Fruit fly (Drosophila melanogaster): ENCODE measurements around the gene Gp93.
A peak's percentile ranks its signal among the peaks of the same experiment; 100 is the strongest.

The Gp93 gene

DNA sequence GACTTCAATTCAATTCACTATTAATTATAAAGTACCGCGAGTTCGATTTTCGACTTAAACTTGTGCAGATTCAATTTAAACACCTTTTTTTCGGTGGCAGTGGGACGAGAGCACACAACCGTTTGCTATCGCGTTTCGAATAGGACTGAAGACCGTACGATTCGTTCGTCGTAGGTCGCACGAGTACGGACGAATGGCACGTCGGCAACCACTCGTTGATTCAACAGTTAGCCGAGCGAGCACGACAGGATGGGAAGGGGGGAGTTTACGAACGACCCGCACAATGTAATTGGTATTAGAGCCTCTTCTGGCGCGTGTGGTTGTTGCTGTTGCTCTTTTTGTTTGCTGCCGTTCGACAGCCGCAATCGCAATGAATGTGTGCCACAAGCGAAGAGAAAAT, 42.8 kb upstream of the Gp93 start, which contains the start of gene CG34353 (continued):
- no peak for TF ChIP-seq CG6791 (GFP tag; IDR thresholded peaks at IDR 0.05; ENCODE audit: partially characterized antibody)
- TF ChIP-seq Eip74EF (GFP tag; optimal IDR thresholded peaks at IDR 0.05), result no peak
- TF ChIP-seq Hey (tag; optimal IDR thresholded peaks at IDR 0.05), result no peak
- peak; percentile 63 for TF ChIP-seq Nf-YB (GFP tag; optimal IDR thresholded peaks at IDR 0.05)
- TF ChIP-seq Camta (GFP tag; optimal IDR thresholded peaks at IDR 0.05), result no peak
- TF ChIP-seq pros (GFP tag; optimal IDR thresholded peaks at IDR 0.05), result no peak
- peak; percentile 64 for TF ChIP-seq chm (GFP tag; IDR thresholded peaks at IDR 0.05)
- TF ChIP-seq CG3163 (GFP tag; optimal IDR thresholded peaks at IDR 0.05), result peak; percentile 99
- no peak for TF ChIP-seq CG10959 (GFP tag; IDR thresholded peaks at IDR 0.05)
- no peak for TF ChIP-seq CG30431 (GFP tag; optimal IDR thresholded peaks at IDR 0.05)
- peak; percentile 98 for TF ChIP-seq scrt (GFP tag; optimal IDR thresholded peaks at IDR 0.05)
- TF ChIP-seq lbe (GFP tag; optimal IDR thresholded peaks at IDR 0.05), result no peak
- TF ChIP-seq Bdp1 (GFP tag; optimal IDR thresholded peaks at IDR 0.05), result no peak
- no peak for TF ChIP-seq CG15696 (tag; optimal IDR thresholded peaks at IDR 0.05)
- peak; percentile 14 for TF ChIP-seq CG13894 (tag; optimal IDR thresholded peaks at IDR 0.05)
- peak; percentile 16 for TF ChIP-seq CoRest (tag; optimal IDR thresholded peaks at IDR 0.05)
- TF ChIP-seq CG17328 (GFP tag; IDR thresholded peaks at IDR 0.05), result 0 out of 2 replicates have a peak, but pooled peaks have one; percentile 27
- TF ChIP-seq aop (GFP tag; IDR thresholded peaks at IDR 0.05), result no peak
- TF ChIP-seq Dad (GFP tag; optimal IDR thresholded peaks at IDR 0.05), result no peak
- peak; percentile 73 for TF ChIP-seq Nf-YC (tag; optimal IDR thresholded peaks at IDR 0.05)
- no peak for TF ChIP-seq TFAM (GFP tag; optimal IDR thresholded peaks at IDR 0.05)
- TF ChIP-seq CG2202 (tag; optimal IDR thresholded peaks at IDR 0.05), result no peak
- TF ChIP-seq ase (GFP tag; IDR thresholded peaks at IDR 0.05), result no peak
- TF ChIP-seq CG3407 (GFP tag; optimal IDR thresholded peaks at IDR 0.05), result no peak
- TF ChIP-seq HmgZ (tag; optimal IDR thresholded peaks at IDR 0.05), result peak; percentile 70
- TF ChIP-seq Adf1 (GFP tag; IDR thresholded peaks at IDR 0.05), result peak; percentile 35; the same call in 1 of the 2 replicates
- no peak for TF ChIP-seq CG1832 (GFP tag; optimal IDR thresholded peaks at IDR 0.05)
- TF ChIP-seq CG15601 (tag; optimal IDR thresholded peaks at IDR 0.05), result no peak
- no peak for TF ChIP-seq CG7357 (GFP tag; IDR thresholded peaks at IDR 0.05)
- TF ChIP-seq CG12744 (GFP tag; optimal IDR thresholded peaks at IDR 0.05), result peak; percentile 70
- TF ChIP-seq pita (GFP tag; optimal IDR thresholded peaks at IDR 0.05), result no peak
- no peak for TF ChIP-seq CG4820 (GFP tag; optimal IDR thresholded peaks at IDR 0.05)
- TF ChIP-seq Antp (GFP tag; optimal IDR thresholded peaks at IDR 0.05), result no peak
- TF ChIP-seq Lhr (GFP tag; optimal IDR thresholded peaks at IDR 0.05), result no peak
- no peak for TF ChIP-seq odd (GFP tag; optimal IDR thresholded peaks at IDR 0.05)
- peak; percentile 99 for TF ChIP-seq Deaf1 (tag; optimal IDR thresholded peaks at IDR 0.05)
- TF ChIP-seq CG43689 (GFP tag; IDR thresholded peaks at IDR 0.05), result no peak
- TF ChIP-seq Mrtf (GFP tag; IDR thresholded peaks at IDR 0.05), result no peak
- TF ChIP-seq zen (tag; optimal IDR thresholded peaks at IDR 0.05), result peak; percentile 13
- no peak for TF ChIP-seq CG10209 (GFP tag; optimal IDR thresholded peaks at IDR 0.05)
- TF ChIP-seq ewg (GFP tag; optimal IDR thresholded peaks at IDR 0.05), result peak; percentile 48
- TF ChIP-seq CG1603 (tag; optimal IDR thresholded peaks at IDR 0.05), result no peak
- no peak for TF ChIP-seq CG8290 (GFP tag; optimal IDR thresholded peaks at IDR 0.05)
- peak in 1 of 2 experiments; percentile 72 for TF ChIP-seq CG8290 (tag; optimal IDR thresholded peaks at IDR 0.05)
- TF ChIP-seq CG14014 (GFP tag; IDR thresholded peaks at IDR 0.05), result 0 out of 2 replicates have a peak, but pooled peaks have one; percentile 15
- no peak for TF ChIP-seq stwl (tag; optimal IDR thresholded peaks at IDR 0.05)
- no peak for TF ChIP-seq nerfin-1 (tag; optimal IDR thresholded peaks at IDR 0.05)
- TF ChIP-seq HLH4C (GFP tag; IDR thresholded peaks at IDR 0.05; ENCODE audit: partially characterized antibody), result no peak
- TF ChIP-seq CG3281 (GFP tag; optimal IDR thresholded peaks at IDR 0.05), result no peak
- no peak for TF ChIP-seq Dp (GFP tag; optimal IDR thresholded peaks at IDR 0.05)
- no peak for TF ChIP-seq CG14667 (GFP tag; IDR thresholded peaks at IDR 0.05)

All from whole organism, embryonic.